Fruit fly (Drosophila melanogaster): ENCODE data around the gene Stt3A.

dm6 chrX:21071693-21072357, 18.1 kb upstream of the Stt3A start:
- TF ChIP-seq CG10348 (GFP tag; IDR thresholded peaks at IDR 0.05) (no peak), CG34367 (tag; optimal IDR thresholded peaks at IDR 0.05) (no peak), EcR (GFP tag; optimal IDR thresholded peaks at IDR 0.05) (peak; percentile 96), Ets98B (GFP tag; IDR thresholded peaks at IDR 0.05) (no peak; the same call in 1 of the 2 replicates), CG4496 (GFP tag; IDR thresholded peaks at IDR 0.05) (peak; percentile 45; the same call in 1 of the 3 replicates), CG12605 (GFP tag; IDR thresholded peaks at IDR 0.05) (0 out of 2 replicates have a peak, but pooled peaks have one; percentile 29), Snoo (tag; optimal IDR thresholded peaks at IDR 0.05) (no peak), Pif1A (GFP tag; optimal IDR thresholded peaks at IDR 0.05) (peak; percentile 16), gl (tag; optimal IDR thresholded peaks at IDR 0.05) (peak; percentile 72)
